Fruit fly (Drosophila melanogaster) whole organism, prepupa: ENCODE data around the gene Grip.
A peak's percentile ranks its signal among the peaks of the same experiment; 100 is the strongest.

ENCODE experiments used
- Blimp-1 ChIP-seq: fragments of 200-800 bp; sonication (Bioruptor generic); optimal IDR thresholded peaks from 3 replicates; lab custom pipeline; 2017; ENCODE audit warnings: missing biosample characterization, missing genetic modification characterization, mild to moderate bottlenecking, moderate library complexity, missing genetic modification reagents
- CG10631 ChIP-seq: fragments of 200-800 bp; sonication (Bioruptor generic); optimal IDR thresholded peaks from 2 replicates; lab custom pipeline; 2016; ENCODE audit warnings: missing biosample characterization, missing genetic modification characterization
- CG10669 ChIP-seq: fragments of 200-800 bp; sonication (Bioruptor generic); optimal IDR thresholded peaks from 3 replicates; lab custom pipeline; 2018; ENCODE audit warnings: missing biosample characterization, mild to moderate bottlenecking, missing genetic modification characterization, moderate library complexity
- CG11294 ChIP-seq: fragments of 200-800 bp; sonication (Bioruptor generic); IDR thresholded peaks from 2 replicates; pipeline ENCODE4 v1.3.6; 2022; ENCODE audit warnings: missing biosample characterization, missing genetic modification characterization
- CG15336 ChIP-seq: fragments of 200-800 bp; sonication (Bioruptor generic); IDR thresholded peaks from 2 replicates; pipeline ENCODE4 v1.3.6; 2022; ENCODE audit warnings: missing biosample characterization, missing genetic modification characterization
- CG16779 ChIP-seq: fragments of 200-800 bp; sonication (Bioruptor generic); optimal IDR thresholded peaks from 3 replicates; lab custom pipeline; 2017; ENCODE audit warnings: missing biosample characterization, mild to moderate bottlenecking, missing genetic modification characterization
- CG31627 ChIP-seq: fragments of 200-800 bp; sonication (Bioruptor generic); optimal IDR thresholded peaks from 3 replicates; lab custom pipeline; 2016; ENCODE audit warnings: missing biosample characterization, missing genetic modification characterization
- CG34406 ChIP-seq: fragments of 200-800 bp; sonication (Bioruptor generic); optimal IDR thresholded peaks from 3 replicates; lab custom pipeline; 2016; ENCODE audit warnings: missing biosample characterization, missing genetic modification characterization
- CG3919 ChIP-seq: fragments of 200-800 bp; sonication (Bioruptor generic); optimal IDR thresholded peaks from 3 replicates; lab custom pipeline; 2016; ENCODE audit warnings: missing biosample characterization, missing genetic modification characterization
- CG6163 ChIP-seq: fragments of 200-800 bp; sonication (Bioruptor generic); IDR thresholded peaks from 3 replicates; pipeline ENCODE4 v1.3.6; 2022; ENCODE audit warnings: missing biosample characterization, missing genetic modification characterization
- CG6276 ChIP-seq: fragments of 200-800 bp; sonication (Bioruptor generic); optimal IDR thresholded peaks from 2 replicates; lab custom pipeline; 2017; ENCODE audit warnings: missing biosample characterization, mild to moderate bottlenecking, missing genetic modification characterization
- CG6808 ChIP-seq: fragments of 200-800 bp; sonication (Bioruptor generic); optimal IDR thresholded peaks from 3 replicates; lab custom pipeline; 2017; ENCODE audit warnings: missing biosample characterization, missing genetic modification characterization, mild to moderate bottlenecking, moderate library complexity, missing genetic modification reagents
- CG6854 ChIP-seq: fragments of 200-800 bp; sonication (Bioruptor generic); optimal IDR thresholded peaks from 2 replicates; lab custom pipeline; 2017; ENCODE audit warnings: missing biosample characterization, mild to moderate bottlenecking, missing genetic modification characterization
- CG7368 ChIP-seq: fragments of 200-800 bp; sonication (Bioruptor generic); optimal IDR thresholded peaks from 3 replicates; lab custom pipeline; 2016; ENCODE audit warnings: missing biosample characterization, missing genetic modification characterization
- CG8119 ChIP-seq: fragments of 200-800 bp; sonication (Bioruptor generic); IDR thresholded peaks from 3 replicates; pipeline ENCODE4 v1.3.6; 2022; ENCODE audit warnings: missing biosample characterization, missing genetic modification characterization
- CG8319 ChIP-seq: fragments of 200-800 bp; sonication (Bioruptor generic); optimal IDR thresholded peaks from 3 replicates; lab custom pipeline; 2016; ENCODE audit warnings: missing biosample characterization, missing genetic modification characterization
- CG9139 ChIP-seq: fragments of 200-800 bp; sonication (Bioruptor generic); optimal IDR thresholded peaks from 3 replicates; lab custom pipeline; 2017; ENCODE audit warnings: missing biosample characterization, mild to moderate bottlenecking, missing genetic modification characterization
- Eip75B ChIP-seq: fragments of 200-800 bp; sonication (Bioruptor generic); optimal IDR thresholded peaks from 3 replicates; lab custom pipeline; 2016; ENCODE audit warnings: missing biosample characterization, missing genetic modification characterization
- Eip78C ChIP-seq: fragments of 200-800 bp; sonication (Bioruptor generic); peaks from one replicate; lab custom pipeline; 2016; ENCODE audit warnings: missing biosample characterization, missing genetic modification characterization
- Eip93F ChIP-seq: fragments of 200-800 bp; sonication (Bioruptor generic); optimal IDR thresholded peaks from 2 replicates; lab custom pipeline; 2016; ENCODE audit warnings: missing biosample characterization, mild to moderate bottlenecking, missing genetic modification characterization
- Ets21C ChIP-seq: fragments of 200-800 bp; sonication (Bioruptor generic); optimal IDR thresholded peaks from 3 replicates; lab custom pipeline; 2016; ENCODE audit warnings: missing biosample characterization, missing genetic modification characterization
- Ets96B ChIP-seq: fragments of 200-800 bp; optimal IDR thresholded peaks from 2 replicates; lab custom pipeline; 2019; ENCODE audit warnings: missing biosample characterization, mild to moderate bottlenecking, missing genetic modification characterization, moderate library complexity
- Hr39 ChIP-seq: fragments of 200-800 bp; sonication (Bioruptor generic); optimal IDR thresholded peaks from 2 replicates; lab custom pipeline; 2016; ENCODE audit warnings: missing biosample characterization, missing genetic modification characterization
- Hr4 ChIP-seq: fragments of 200-800 bp; sonication (Bioruptor generic); optimal IDR thresholded peaks from 3 replicates; lab custom pipeline; 2016; ENCODE audit warnings: missing biosample characterization, missing genetic modification characterization
- Met ChIP-seq: fragments of 200-800 bp; sonication (Bioruptor generic); optimal IDR thresholded peaks from 3 replicates; lab custom pipeline; 2016; ENCODE audit warnings: missing biosample characterization, missing genetic modification characterization
- OdsH ChIP-seq: fragments of 200-800 bp; sonication (Bioruptor generic); optimal IDR thresholded peaks from 3 replicates; lab custom pipeline; 2016; ENCODE audit warnings: missing biosample characterization, missing genetic modification characterization
- Smox ChIP-seq: fragments of 200-800 bp; sonication (Bioruptor generic); optimal IDR thresholded peaks from 3 replicates; lab custom pipeline; 2016; ENCODE audit warnings: missing biosample characterization, missing genetic modification characterization
- Sox102F ChIP-seq: fragments of 200-800 bp; sonication (Bioruptor generic); optimal IDR thresholded peaks from 2 replicates; lab custom pipeline; 2016; ENCODE audit warnings: missing biosample characterization, mild to moderate bottlenecking, missing genetic modification characterization
- Sox14 ChIP-seq: fragments of 200-800 bp; sonication (Bioruptor generic); optimal IDR thresholded peaks from 3 replicates; lab custom pipeline; 2016; ENCODE audit warnings: missing biosample characterization, missing genetic modification characterization
- Sox15 ChIP-seq: fragments of 200-800 bp; sonication (Bioruptor generic); optimal IDR thresholded peaks from 3 replicates; lab custom pipeline; 2016; ENCODE audit warnings: missing biosample characterization, missing genetic modification characterization
- achi ChIP-seq: fragments of 200-800 bp; sonication (Bioruptor generic); optimal IDR thresholded peaks from 3 replicates; lab custom pipeline; 2016; ENCODE audit warnings: missing biosample characterization, missing genetic modification characterization
- acj6 ChIP-seq: fragments of 200-800 bp; sonication (Bioruptor generic); optimal IDR thresholded peaks from 3 replicates; lab custom pipeline; 2016; ENCODE audit warnings: missing biosample characterization, missing genetic modification characterization
- cyc ChIP-seq: fragments of 200-800 bp; sonication (Bioruptor generic); optimal IDR thresholded peaks from 3 replicates; lab custom pipeline; 2016; ENCODE audit warnings: missing biosample characterization, missing genetic modification characterization
- eg ChIP-seq: fragments of 200-800 bp; sonication (Bioruptor generic); IDR thresholded peaks from 3 replicates; pipeline ENCODE4 v1.3.6; 2022; ENCODE audit warnings: missing biosample characterization, missing genetic modification characterization
- esn ChIP-seq: fragments of 200-800 bp; sonication (Bioruptor generic); optimal IDR thresholded peaks from 2 replicates; lab custom pipeline; 2016; ENCODE audit warnings: missing biosample characterization, mild to moderate bottlenecking, missing genetic modification characterization, moderate library complexity
- fd85E ChIP-seq: fragments of 200-800 bp; sonication (Bioruptor generic); optimal IDR thresholded peaks from 3 replicates; lab custom pipeline; 2016; ENCODE audit warnings: missing biosample characterization, missing genetic modification characterization
- fkh ChIP-seq: fragments of 200-800 bp; sonication (Bioruptor generic); optimal IDR thresholded peaks from 3 replicates; lab custom pipeline; 2017; ENCODE audit warnings: missing biosample characterization, mild to moderate bottlenecking, missing genetic modification characterization, moderate library complexity
- lz ChIP-seq: fragments of 200-800 bp; sonication (Bioruptor generic); optimal IDR thresholded peaks from 3 replicates; lab custom pipeline; 2016; ENCODE audit warnings: missing biosample characterization, missing genetic modification characterization
- net ChIP-seq: fragments of 200-800 bp; sonication (Bioruptor generic); optimal IDR thresholded peaks from 3 replicates; lab custom pipeline; 2016; ENCODE audit warnings: missing biosample characterization, missing genetic modification characterization
- pdm3 ChIP-seq: fragments of 200-800 bp; sonication (Bioruptor generic); optimal IDR thresholded peaks from 3 replicates; lab custom pipeline; 2016; ENCODE audit warnings: missing biosample characterization, missing genetic modification characterization
- svp ChIP-seq: fragments of 200-800 bp; sonication (Bioruptor generic); peaks from one replicate; lab custom pipeline; 2016; ENCODE audit warnings: missing biosample characterization, missing genetic modification characterization
- topi ChIP-seq: fragments of 200-800 bp; sonication (Bioruptor generic); optimal IDR thresholded peaks from 3 replicates; lab custom pipeline; 2016; ENCODE audit warnings: missing biosample characterization, missing genetic modification characterization
- vri ChIP-seq: fragments of 200-800 bp; sonication (Bioruptor generic); optimal IDR thresholded peaks from 3 replicates; lab custom pipeline; 2016; ENCODE audit warnings: missing biosample characterization, mild to moderate bottlenecking, missing genetic modification characterization

Gene Grip

dm6 chrX:5916494-5917309 is 49.4 kb upstream of the Grip start, which contains the start of the genes Shmt and CG3726 (continued):
- peak; percentile 12; the same call in 1 of the 3 replicates for TF ChIP-seq CG8119 (GFP tag; lab: Robert Waterston, UW)
- no peak for TF ChIP-seq Ets21C (GFP tag; lab: Kevin White, UChicago)
- TF ChIP-seq CG16779 (tag; lab: Kevin White, UChicago) = peak; percentile 31

dm6 chrX:5917310-5917988 is 48.6 kb upstream of the Grip start:
- TF ChIP-seq CG6276 (GFP tag; lab: Kevin White, UChicago) = peak; percentile 38
- no peak for TF ChIP-seq Sox14
- peak; percentile 28 for TF ChIP-seq Eip78C (GFP tag; lab: Kevin White, UChicago)
- TF ChIP-seq CG10669 (GFP tag; lab: Kevin White, UChicago) = no peak
- peak; percentile 50 for TF ChIP-seq CG15336
- TF ChIP-seq eg = peak; percentile 67; the same call in 2 of the 3 replicates
- TF ChIP-seq CG34406 = peak; percentile 4
- peak; percentile 27; the same call in 1 of the 3 replicates for TF ChIP-seq CG6163 (GFP tag; lab: Robert Waterston, UW)
- TF ChIP-seq CG8119 (GFP tag; lab: Robert Waterston, UW) = peak; percentile 49; the same call in 1 of the 3 replicates
- peak; percentile 9 for TF ChIP-seq vri (GFP tag; lab: Kevin White, UChicago)

dm6 chrX:5918499-5919126 is 47.5 kb upstream of the Grip start:
- TF ChIP-seq Sox102F = peak; percentile 99
- TF ChIP-seq lz (GFP tag; lab: Kevin White, UChicago) = peak; percentile 100
- peak; percentile 99 for TF ChIP-seq CG10631 (GFP tag; lab: Kevin White, UChicago)
- peak; percentile 97 for TF ChIP-seq Eip93F
- peak; percentile 99 for TF ChIP-seq CG10669 (GFP tag; lab: Kevin White, UChicago)
- TF ChIP-seq Eip78C (GFP tag; lab: Kevin White, UChicago) = peak; percentile 100
- TF ChIP-seq CG3919 (GFP tag; lab: Kevin White, UChicago) = peak; percentile 100
- peak; percentile 99 for TF ChIP-seq CG8119 (GFP tag; lab: Robert Waterston, UW)
- peak; percentile 99 for TF ChIP-seq CG9139 (GFP tag; lab: Kevin White, UChicago)
- peak; percentile 99 for TF ChIP-seq Smox
- TF ChIP-seq OdsH (GFP tag; lab: Kevin White, UChicago) = peak; percentile 100
- peak; percentile 98 for TF ChIP-seq fd85E
- TF ChIP-seq vri (GFP tag; lab: Kevin White, UChicago) = peak; percentile 99
- peak; percentile 93 for TF ChIP-seq fkh (GFP tag; lab: Kevin White, UChicago)
- peak; percentile 99 for TF ChIP-seq CG8319
- peak; percentile 99 for TF ChIP-seq cyc (GFP tag; lab: Kevin White, UChicago)
- TF ChIP-seq Ets21C (GFP tag; lab: Kevin White, UChicago) = peak; percentile 99
- peak; percentile 99 for TF ChIP-seq CG6808 (GFP tag; lab: Kevin White, UChicago)
- peak; percentile 99 for TF ChIP-seq Ets96B
- peak; percentile 99 for TF ChIP-seq CG34406
- TF ChIP-seq pdm3 (GFP tag; lab: Kevin White, UChicago) = peak; percentile 100
- TF ChIP-seq eg = peak; percentile 100
- TF ChIP-seq acj6 (GFP tag; lab: Kevin White, UChicago) = peak; percentile 100
- peak; percentile 100 for TF ChIP-seq svp (GFP tag; lab: Kevin White, UChicago)
- peak; percentile 100 for TF ChIP-seq CG7368 (GFP tag; lab: Kevin White, UChicago)
- peak; percentile 100 for TF ChIP-seq Eip75B (GFP tag; lab: Kevin White, UChicago)
- TF ChIP-seq Sox15 (GFP tag; lab: Kevin White, UChicago) = peak; percentile 99
- TF ChIP-seq Hr4 (GFP tag; lab: Kevin White, UChicago) = peak; percentile 100
- peak; percentile 99 for TF ChIP-seq Hr39 (GFP tag; lab: Kevin White, UChicago)
- TF ChIP-seq CG6854 (GFP tag; lab: Kevin White, UChicago) = peak; percentile 99
- TF ChIP-seq topi (GFP tag; lab: Kevin White, UChicago) = peak; percentile 99
- peak; percentile 99 for TF ChIP-seq CG15336
- TF ChIP-seq CG31627 = peak; percentile 99
- TF ChIP-seq Met (GFP tag; lab: Kevin White, UChicago) = peak; percentile 99
- TF ChIP-seq CG11294 = peak; percentile 99
- TF ChIP-seq net (GFP tag; lab: Kevin White, UChicago) = peak; percentile 99
- TF ChIP-seq achi (GFP tag; lab: Kevin White, UChicago) = peak; percentile 99
- peak; percentile 100 for TF ChIP-seq Sox14
- peak; percentile 96 for TF ChIP-seq Blimp-1 (GFP tag; lab: Kevin White, UChicago)
- TF ChIP-seq esn = peak; percentile 100
